Worm (Caenorhabditis elegans) whole organism, L2 larva: ENCODE measurements around the gene secs-1.

ENCODE experiments used
- R02D3.7 ChIP-seq: fragments of 150-350 bp; optimal IDR thresholded peaks from 2 replicates; lab custom pipeline; 2014; ENCODE audit warnings: missing biosample characterization, missing genetic modification characterization
- ZK546.5 ChIP-seq: sonication (generic microtip); optimal IDR thresholded peaks from 2 replicates; lab custom pipeline; 2017; ENCODE audit warnings: missing biosample characterization, missing genetic modification characterization
- aly-2 ChIP-seq: fragments of 150-350 bp; optimal IDR thresholded peaks from 2 replicates; lab custom pipeline; 2014; ENCODE audit warnings: missing biosample characterization, missing genetic modification characterization
- ceh-82 ChIP-seq: fragments of 150-350 bp; optimal IDR thresholded peaks from 2 replicates; lab custom pipeline; 2014; ENCODE audit warnings: missing biosample characterization, missing genetic modification characterization
- lin-11 ChIP-seq: fragments of 150-350 bp; sonication (generic microtip); optimal IDR thresholded peaks from 2 replicates; lab custom pipeline; 2014; ENCODE audit warnings: missing biosample characterization, missing genetic modification characterization, inconsistent platforms, mixed read lengths
- lin-13 ChIP-seq: fragments of 150-350 bp; optimal IDR thresholded peaks from 2 replicates; lab custom pipeline; 2014; ENCODE audit warnings: missing biosample characterization, missing genetic modification reagents, missing genetic modification characterization
- unc-62 ChIP-seq: fragments of 150-350 bp; optimal IDR thresholded peaks from 2 replicates; lab custom pipeline; 2014; ENCODE audit warnings: missing biosample characterization, missing genetic modification reagents, missing genetic modification characterization
- ztf-11 ChIP-seq: sonication (generic microtip); optimal IDR thresholded peaks from 2 replicates; lab custom pipeline; 2017; ENCODE audit warnings: missing biosample characterization, missing genetic modification characterization

- TF ChIP-seq ZK546.5 (tag; lab: Kevin White, UChicago) (no peak), aly-2 (tag; lab: Kevin White, UChicago) (no peak), ceh-82 (tag; lab: Kevin White, UChicago) (no peak), lin-11 (no peak), unc-62 (GFP tag; lab: Kevin White, UChicago) (no peak), lin-13 (no peak), R02D3.7 (no peak), ztf-11 (tag; lab: Kevin White, UChicago) (no peak)
Observed at ce11 chrV:10756698-10757097, 47.6 kb downstream of the secs-1 start, which contains the start of gene irld-6.
